Worm (Caenorhabditis elegans) whole organism, L2 larva: Measurements from ENCODE around the gene mrpl-42.

Source experiments
- C34F6.9 ChIP-seq: fragments of 150-350 bp; optimal IDR thresholded peaks from 2 replicates; lab custom pipeline; 2014; ENCODE audit warnings: missing biosample characterization, missing genetic modification characterization
- F13H6.1 ChIP-seq: sonication (generic microtip); optimal IDR thresholded peaks from 2 replicates; lab custom pipeline; 2016; ENCODE audit warnings: missing genetic modification characterization, missing compliant biosample characterization
- R02D3.7 ChIP-seq: fragments of 150-350 bp; optimal IDR thresholded peaks from 2 replicates; lab custom pipeline; 2014; ENCODE audit warnings: missing biosample characterization, missing genetic modification characterization
- ZK546.5 ChIP-seq: sonication (generic microtip); optimal IDR thresholded peaks from 2 replicates; lab custom pipeline; 2017; ENCODE audit warnings: missing biosample characterization, missing genetic modification characterization
- alr-1 ChIP-seq: fragments of 150-350 bp; optimal IDR thresholded peaks from 2 replicates; lab custom pipeline; 2014; ENCODE audit warnings: missing biosample characterization, missing genetic modification characterization
- aly-2 ChIP-seq: fragments of 150-350 bp; optimal IDR thresholded peaks from 2 replicates; lab custom pipeline; 2014; ENCODE audit warnings: missing biosample characterization, missing genetic modification characterization
- ama-1 ChIP-seq: fragments of 150-350 bp; optimal IDR thresholded peaks from 2 replicates; lab custom pipeline; 2018; ENCODE audit warnings: inconsistent platforms
- blmp-1 ChIP-seq: sonication (generic microtip); optimal IDR thresholded peaks from 2 replicates; lab custom pipeline; 2017; ENCODE audit warnings: missing genetic modification characterization, mild to moderate bottlenecking, missing compliant biosample characterization, antibody characterized with exemption, moderate library complexity; ENCODE audit not compliant: insufficient read depth
- ceh-16 ChIP-seq: fragments of 150-350 bp; optimal IDR thresholded peaks from 2 replicates; lab custom pipeline; 2014; ENCODE audit warnings: missing biosample characterization, missing genetic modification characterization
- ceh-82 ChIP-seq: fragments of 150-350 bp; optimal IDR thresholded peaks from 2 replicates; lab custom pipeline; 2014; ENCODE audit warnings: missing biosample characterization, missing genetic modification characterization
- crh-2 ChIP-seq: sonication (generic microtip); optimal IDR thresholded peaks from 2 replicates; lab custom pipeline; 2017; ENCODE audit warnings: missing biosample characterization, missing genetic modification characterization
- egl-27 ChIP-seq: sonication (generic microtip); optimal IDR thresholded peaks from 3 replicates; lab custom pipeline; 2017; ENCODE audit warnings: missing biosample characterization, missing genetic modification reagents, missing genetic modification characterization
- elt-1 ChIP-seq: fragments of 150-350 bp; optimal IDR thresholded peaks from 2 replicates; lab custom pipeline; 2014; ENCODE audit warnings: missing biosample characterization, missing genetic modification characterization
- elt-3 ChIP-seq: sonication (generic microtip); optimal IDR thresholded peaks from 2 replicates; lab custom pipeline; 2017; ENCODE audit warnings: missing biosample characterization, missing genetic modification characterization
- fos-1 ChIP-seq: fragments of 150-350 bp; optimal IDR thresholded peaks from 2 replicates; lab custom pipeline; 2014; ENCODE audit warnings: missing biosample characterization, missing genetic modification characterization
- gmeb-1 ChIP-seq: fragments of 150-350 bp; optimal IDR thresholded peaks from 2 replicates; lab custom pipeline; 2014; ENCODE audit warnings: missing biosample characterization, missing genetic modification characterization
- lin-39 ChIP-seq: fragments of 150-350 bp; optimal IDR thresholded peaks from 2 replicates; lab custom pipeline; 2014; ENCODE audit warnings: missing biosample characterization, missing genetic modification reagents, missing genetic modification characterization
- lsy-2 ChIP-seq, 2 experiments: fragments of 150-350 bp in 1 of 2; sonication (generic microtip) in 1 of 2; optimal IDR thresholded peaks; 2 replicates each; lab custom pipeline; 2014 to 2017; ENCODE audit warnings: missing biosample characterization in 2 of 2, missing genetic modification characterization in 2 of 2
- mab-5 ChIP-seq: fragments of 150-350 bp; optimal IDR thresholded peaks from 2 replicates; lab custom pipeline; 2014; ENCODE audit warnings: missing biosample characterization, missing genetic modification characterization
- nhr-10 ChIP-seq: sonication (generic microtip); optimal IDR thresholded peaks from 2 replicates; lab custom pipeline; 2017; ENCODE audit warnings: missing biosample characterization, missing genetic modification characterization
- nhr-11 ChIP-seq: fragments of 150-350 bp; optimal IDR thresholded peaks from 2 replicates; lab custom pipeline; 2014; ENCODE audit warnings: missing biosample characterization, missing genetic modification characterization
- nhr-12 ChIP-seq: fragments of 150-350 bp; optimal IDR thresholded peaks from 2 replicates; lab custom pipeline; 2014; ENCODE audit warnings: missing biosample characterization, missing genetic modification characterization
- nhr-129 ChIP-seq: fragments of 150-350 bp; optimal IDR thresholded peaks from 2 replicates; lab custom pipeline; 2014; ENCODE audit warnings: missing biosample characterization, missing genetic modification characterization
- nhr-21 ChIP-seq: fragments of 150-350 bp; optimal IDR thresholded peaks from 2 replicates; lab custom pipeline; 2014; ENCODE audit warnings: missing biosample characterization, missing genetic modification characterization
- nhr-237 ChIP-seq: fragments of 150-350 bp; optimal IDR thresholded peaks from 2 replicates; lab custom pipeline; 2014; ENCODE audit warnings: missing biosample characterization, missing genetic modification characterization
- nhr-6 ChIP-seq: fragments of 150-350 bp; optimal IDR thresholded peaks from 2 replicates; lab custom pipeline; 2014; ENCODE audit warnings: missing biosample characterization, missing genetic modification characterization
- nhr-77 ChIP-seq: fragments of 150-350 bp; optimal IDR thresholded peaks from 2 replicates; lab custom pipeline; 2014; ENCODE audit warnings: missing biosample characterization, missing genetic modification characterization
- peb-1 ChIP-seq: fragments of 150-350 bp; optimal IDR thresholded peaks from 2 replicates; lab custom pipeline; 2014; ENCODE audit warnings: missing biosample characterization, missing genetic modification characterization
- sem-4 ChIP-seq: fragments of 150-350 bp; optimal IDR thresholded peaks from 2 replicates; lab custom pipeline; 2014; ENCODE audit warnings: missing biosample characterization, missing genetic modification reagents, missing genetic modification characterization
- skn-1 ChIP-seq: sonication (generic microtip); optimal IDR thresholded peaks from 2 replicates; lab custom pipeline; 2017; ENCODE audit warnings: missing biosample characterization, missing genetic modification characterization
- sma-3 ChIP-seq: sonication (generic microtip); optimal IDR thresholded peaks from 2 replicates; lab custom pipeline; 2016; ENCODE audit warnings: missing genetic modification reagents, missing genetic modification characterization, missing compliant biosample characterization
- sma-9 ChIP-seq, 2 experiments: fragments of 150-350 bp in 1 of 2; sonication (generic microtip) in 1 of 2; optimal IDR thresholded peaks; 2 replicates each; lab custom pipeline; 2014 to 2016; ENCODE audit warnings: missing genetic modification characterization in 2 of 2, mild to moderate bottlenecking in 1 of 2, missing biosample characterization in 1 of 2, missing compliant biosample characterization in 1 of 2, missing genetic modification reagents in 1 of 2, moderate library complexity in 1 of 2
- unc-39 ChIP-seq: fragments of 150-350 bp; optimal IDR thresholded peaks from 2 replicates; lab custom pipeline; 2014; ENCODE audit warnings: missing biosample characterization, missing genetic modification characterization
- unc-55 ChIP-seq: fragments of 150-350 bp; sonication (generic microtip); optimal IDR thresholded peaks from 3 replicates; lab custom pipeline; 2014; ENCODE audit warnings: missing biosample characterization, missing genetic modification reagents, missing genetic modification characterization
- zag-1 ChIP-seq: fragments of 150-350 bp; optimal IDR thresholded peaks from 2 replicates; lab custom pipeline; 2014; ENCODE audit warnings: missing biosample characterization, missing genetic modification characterization
- ztf-11 ChIP-seq: sonication (generic microtip); optimal IDR thresholded peaks from 2 replicates; lab custom pipeline; 2017; ENCODE audit warnings: missing biosample characterization, missing genetic modification characterization

Gene mrpl-42

DNA sequence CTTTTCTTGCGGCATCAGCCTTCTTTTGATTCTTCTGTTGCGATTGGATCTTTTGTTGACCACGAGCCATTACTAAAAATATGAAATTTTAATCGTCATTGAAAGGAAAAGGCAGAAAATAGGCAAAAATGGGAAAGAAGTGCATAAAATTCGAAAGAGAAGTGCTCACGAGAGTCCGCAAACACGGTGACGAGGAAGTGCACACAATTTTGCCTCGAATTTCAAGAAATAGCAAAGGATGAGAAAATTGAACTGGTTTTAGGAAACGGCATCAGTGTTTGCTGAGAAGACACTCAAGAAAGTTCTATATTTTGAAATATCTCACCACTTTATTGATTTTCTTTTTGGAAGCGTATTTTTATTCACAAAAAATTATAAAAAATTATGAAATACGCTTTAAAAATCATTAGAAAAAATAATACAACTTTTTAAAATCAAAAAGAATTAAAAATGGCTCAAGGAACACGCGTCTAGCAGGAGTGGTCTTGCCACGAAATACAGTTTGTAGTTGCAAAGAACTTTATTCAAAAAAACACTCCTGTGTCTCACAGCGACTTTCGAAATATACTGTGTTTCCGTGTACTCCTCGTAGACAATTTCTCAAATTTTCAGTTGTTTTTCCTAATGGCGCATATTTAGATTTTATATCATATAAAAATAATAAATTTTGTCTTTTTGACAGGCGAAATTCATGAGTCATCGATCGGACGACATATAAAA is 2.1 kb upstream of the mrpl-42 start, which contains the start of the genes znf-706 and cpna-3:
TSS of gene znf-706 (minus strand) at position 72 of the 720 bp plus-strand sequence.
TSS of gene cpna-3 (plus strand) at position 683 of the 720 bp plus-strand sequence.
- TF ChIP-seq gmeb-1 (peak; percentile 40), zag-1 (tag; lab: Kevin White, UChicago) (no peak), nhr-77 (tag; lab: Kevin White, UChicago) (no peak), alr-1 (no peak), fos-1 (tag; lab: Kevin White, UChicago) (no peak), nhr-129 (peak; percentile 46), R02D3.7 (tag; lab: Kevin White, UChicago) (no peak), ama-1 (lab: Kevin White, UChicago) (no peak), sma-3 (GFP tag; lab: Kevin White, UChicago) (no peak), peb-1 (tag; lab: Kevin White, UChicago) (no peak), nhr-237 (tag; lab: Kevin White, UChicago) (no peak), sma-9 (GFP tag; optimal IDR thresholded peaks at IDR 0.05; lab: Kevin White, UChicago) (no peak), sma-9 (tag; optimal IDR thresholded peaks at IDR 0.05; lab: Kevin White, UChicago) (no peak), ceh-82 (tag; lab: Kevin White, UChicago) (no peak), nhr-11 (no peak), C34F6.9 (tag; lab: Kevin White, UChicago) (peak; percentile 55), ceh-16 (no peak), unc-55 (GFP tag; lab: Kevin White, UChicago) (peak; percentile 62), blmp-1 (tag; lab: Kevin White, UChicago) (no peak), lsy-2 (tag; optimal IDR thresholded peaks at IDR 0.05; lab: Kevin White, UChicago) (peak in 1 of 2 experiments; percentile 51), elt-1 (tag; lab: Kevin White, UChicago) (no peak), sem-4 (tag; lab: Kevin White, UChicago) (no peak), crh-2 (no peak), F13H6.1 (tag; lab: Kevin White, UChicago) (no peak), nhr-21 (no peak)

- TF ChIP-seq mab-5 (tag; lab: Kevin White, UChicago) (no peak), nhr-10 (tag; lab: Kevin White, UChicago) (no peak), nhr-237 (tag; lab: Kevin White, UChicago) (no peak), egl-27 (tag; lab: Kevin White, UChicago) (no peak), sma-9 (GFP tag; optimal IDR thresholded peaks at IDR 0.05; lab: Kevin White, UChicago) (no peak), sma-9 (tag; optimal IDR thresholded peaks at IDR 0.05; lab: Kevin White, UChicago) (no peak), lin-39 (no peak), elt-3 (tag; lab: Kevin White, UChicago) (no peak), gmeb-1 (no peak), nhr-12 (no peak), lsy-2 (tag; optimal IDR thresholded peaks at IDR 0.05; lab: Kevin White, UChicago) (no peak), elt-1 (tag; lab: Kevin White, UChicago) (no peak), aly-2 (tag; lab: Kevin White, UChicago) (no peak), nhr-77 (tag; lab: Kevin White, UChicago) (no peak), nhr-6 (tag; lab: Kevin White, UChicago) (no peak), F13H6.1 (tag; lab: Kevin White, UChicago) (no peak), C34F6.9 (tag; lab: Kevin White, UChicago) (no peak), unc-55 (GFP tag; lab: Kevin White, UChicago) (no peak)
Measured at ce11 chrIV:9095553-9095952, 1.3 kb upstream of the mrpl-42 start, which contains the start of gene icln-1. icln-1 (minus strand) TSS chrIV:9095653.

DNA sequence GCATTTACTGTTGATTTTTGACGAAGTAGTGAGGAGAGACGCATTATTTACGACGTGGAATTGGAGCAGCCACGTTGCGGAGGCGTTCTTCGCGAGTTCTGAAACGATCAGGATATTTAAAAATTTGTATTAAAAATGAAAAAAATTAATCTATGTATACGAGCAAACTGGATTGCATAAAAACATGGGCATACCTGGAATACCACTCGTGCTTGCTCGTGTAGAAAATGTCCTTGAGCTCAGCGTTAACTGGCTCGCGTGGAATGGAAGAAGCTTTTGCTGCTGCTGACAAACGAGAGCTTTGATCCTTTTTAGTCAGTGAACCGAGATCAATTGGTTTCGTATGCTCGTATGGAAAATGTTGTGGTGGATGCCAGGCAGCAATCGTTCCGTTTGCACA is 324 bp downstream of the mrpl-42 start, which contains the start of gene lpl-1:
TSS of gene lpl-1 (minus strand) at position 101 of the 400 bp plus-strand sequence.
- TF ChIP-seq nhr-21, result no peak
- no peak for TF ChIP-seq skn-1 (tag; lab: Kevin White, UChicago)
- TF ChIP-seq F13H6.1 (tag; lab: Kevin White, UChicago), result no peak
- TF ChIP-seq C34F6.9 (tag; lab: Kevin White, UChicago), result no peak
- no peak for TF ChIP-seq zag-1 (tag; lab: Kevin White, UChicago)
- no peak for TF ChIP-seq aly-2 (tag; lab: Kevin White, UChicago)
- TF ChIP-seq peb-1 (tag; lab: Kevin White, UChicago), result no peak
- TF ChIP-seq unc-55 (GFP tag; lab: Kevin White, UChicago), result no peak
- TF ChIP-seq ztf-11 (tag; lab: Kevin White, UChicago), result no peak
- no peak for TF ChIP-seq ZK546.5 (tag; lab: Kevin White, UChicago)
- TF ChIP-seq fos-1 (tag; lab: Kevin White, UChicago), result no peak
- no peak for TF ChIP-seq lin-39
- no peak for TF ChIP-seq elt-3 (tag; lab: Kevin White, UChicago)
- TF ChIP-seq unc-39 (tag; lab: Kevin White, UChicago), result no peak
- TF ChIP-seq blmp-1 (tag; lab: Kevin White, UChicago), result no peak
- TF ChIP-seq sem-4 (tag; lab: Kevin White, UChicago), result no peak
- TF ChIP-seq sma-9 (GFP tag; optimal IDR thresholded peaks at IDR 0.05; lab: Kevin White, UChicago), result no peak
- TF ChIP-seq sma-9 (tag; optimal IDR thresholded peaks at IDR 0.05; lab: Kevin White, UChicago), result no peak
- TF ChIP-seq R02D3.7 (tag; lab: Kevin White, UChicago), result no peak
